Fruit fly (Drosophila melanogaster): ENCODE measurements around the gene Dref.
A peak's percentile ranks its signal among the peaks of the same experiment; 100 is the strongest.

The Dref gene

DNA sequence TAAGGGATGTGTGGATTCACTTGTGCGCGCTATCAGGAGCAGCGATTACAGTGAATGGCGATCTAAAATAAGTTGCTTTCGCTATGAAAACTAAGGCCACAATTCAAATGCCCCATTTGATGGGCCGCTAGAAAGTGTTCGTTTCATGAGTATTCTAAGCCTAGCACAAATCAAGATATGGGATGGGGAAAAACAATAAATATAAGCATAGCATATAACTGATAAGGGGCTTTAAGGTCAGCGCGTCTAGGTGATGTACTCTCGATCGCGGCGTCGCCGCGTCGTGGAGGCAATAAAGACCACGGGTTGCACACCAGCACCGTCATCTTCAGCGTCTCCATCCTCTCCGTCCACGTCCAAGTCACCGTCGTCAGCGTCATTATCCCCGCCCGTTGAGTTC lies 6.3 kb downstream of the Dref start:
- TF ChIP-seq sug (tag; optimal IDR thresholded peaks at IDR 0.05): peak; percentile 6
- TF ChIP-seq CG34376 (GFP tag; optimal IDR thresholded peaks at IDR 0.05): peak; percentile 19
- no peak for TF ChIP-seq CG8944 (GFP tag; optimal IDR thresholded peaks at IDR 0.05)
- TF ChIP-seq ham (GFP tag; IDR thresholded peaks at IDR 0.05): no peak

DNA sequence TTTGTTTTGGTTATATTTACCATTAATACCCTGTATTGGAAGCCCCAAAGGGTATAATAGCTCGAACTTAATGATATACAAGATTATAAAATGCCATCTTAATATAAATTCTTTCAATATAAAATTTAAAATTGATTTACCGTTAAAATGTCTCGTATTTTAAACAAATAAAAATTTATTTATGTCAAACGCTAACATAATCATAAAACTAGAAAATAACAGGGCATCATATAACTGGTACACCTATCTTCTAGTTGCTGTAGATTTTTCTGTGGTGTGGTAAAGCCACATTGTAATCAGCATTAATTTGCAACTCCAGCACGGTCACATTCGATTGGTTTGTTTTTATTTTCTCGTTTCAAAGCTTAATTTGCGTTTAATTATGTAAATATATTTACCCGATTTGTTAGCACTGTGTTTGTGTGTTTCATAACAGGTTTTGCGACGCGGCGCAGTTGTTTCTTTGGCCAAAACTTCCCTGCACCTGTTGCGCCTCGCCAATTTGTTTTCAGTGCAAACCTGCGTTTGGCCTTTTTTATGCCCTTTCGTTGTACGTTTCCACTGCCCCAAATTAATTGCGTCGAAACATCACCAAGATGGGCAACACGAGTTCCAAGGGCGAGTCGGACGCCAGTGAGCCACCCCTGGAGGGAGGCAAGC lies 9.9 kb downstream of the Dref start, which contains the start of the genes CG4658 and CG5846:
TSS of gene CG4658 (plus strand) at position 140 of the 660 bp plus-strand sequence.
TSS of gene CG5846 (minus strand) at position 245 of the 660 bp plus-strand sequence.
- TF ChIP-seq Taf1 (GFP tag; IDR thresholded peaks at IDR 0.05) (peak; percentile 85), bowl (GFP tag; IDR thresholded peaks at IDR 0.05) (peak; percentile 81), Vsx1 (GFP tag; optimal IDR thresholded peaks at IDR 0.05) (peak; percentile 83), CG2116 (GFP tag; optimal IDR thresholded peaks at IDR 0.05) (peak; percentile 91), Hmr (GFP tag; optimal IDR thresholded peaks at IDR 0.05) (peak; percentile 93), CG2712 (tag; optimal IDR thresholded peaks at IDR 0.05) (peak; percentile 98), CG30403 (GFP tag; optimal IDR thresholded peaks at IDR 0.05) (peak; percentile 97), Nf-YA (GFP tag; IDR thresholded peaks at IDR 0.05) (peak; percentile 88), CG12942 (GFP tag; optimal IDR thresholded peaks at IDR 0.05) (peak; percentile 94), pros (GFP tag; optimal IDR thresholded peaks at IDR 0.05) (no peak), Med (GFP tag) (peak; percentile 88), CG1832 (GFP tag; optimal IDR thresholded peaks at IDR 0.05) (no peak), CG11696 (GFP tag; IDR thresholded peaks at IDR 0.05) (peak; percentile 86), CG34422 (GFP tag; IDR thresholded peaks at IDR 0.05) (peak; percentile 96), Elba2 (GFP tag; optimal IDR thresholded peaks at IDR 0.05) (peak; percentile 61), pfk (GFP tag; optimal IDR thresholded peaks at IDR 0.05) (no peak), hth (optimal IDR thresholded peaks at IDR 0.05) (no peak), ken (GFP tag; IDR thresholded peaks at IDR 0.05) (peak; percentile 83), luna (GFP tag; optimal IDR thresholded peaks at IDR 0.05) (no peak), rib (GFP tag; IDR thresholded peaks at IDR 0.05) (peak; percentile 86), CG1647 (GFP tag; optimal IDR thresholded peaks at IDR 0.05) (peak; percentile 71), NC2β (GFP tag; optimal IDR thresholded peaks at IDR 0.05) (peak; percentile 84), fd3F (GFP tag; optimal IDR thresholded peaks at IDR 0.05) (peak; percentile 92), CG6654 (GFP tag; optimal IDR thresholded peaks at IDR 0.05) (peak; percentile 45), Dp (GFP tag; optimal IDR thresholded peaks at IDR 0.05) (peak; percentile 14), CG10147 (GFP tag; optimal IDR thresholded peaks at IDR 0.05) (peak; percentile 89), CG12155 (GFP tag; optimal IDR thresholded peaks at IDR 0.05) (peak; percentile 92), lov (optimal IDR thresholded peaks at IDR 0.05) (no peak), lov (GFP tag; IDR thresholded peaks at IDR 0.05) (peak; percentile 86), CG1024 (GFP tag; IDR thresholded peaks at IDR 0.05) (peak; percentile 88), CG11085 (GFP tag; IDR thresholded peaks at IDR 0.05) (peak; percentile 92), Fer1 (GFP tag; optimal IDR thresholded peaks at IDR 0.05) (peak; percentile 88), fd64A (GFP tag; optimal IDR thresholded peaks at IDR 0.05) (no peak), CG1603 (tag; optimal IDR thresholded peaks at IDR 0.05) (peak; percentile 71), GATAe (GFP tag; conservative IDR thresholded peaks at IDR 0.05) (peak; percentile 81), CG18476 (GFP tag; optimal IDR thresholded peaks at IDR 0.05) (peak; percentile 90), ham (GFP tag; IDR thresholded peaks at IDR 0.05) (peak; percentile 50; the same call in 1 of the 2 replicates), Mrtf (GFP tag; IDR thresholded peaks at IDR 0.05) (peak; percentile 87), CG17612 (GFP tag; IDR thresholded peaks at IDR 0.05) (peak; percentile 78), Fer2 (tag; optimal IDR thresholded peaks at IDR 0.05) (peak; percentile 79), CG12391 (tag; optimal IDR thresholded peaks at IDR 0.05) (peak; percentile 98), CG18262 (tag; optimal IDR thresholded peaks at IDR 0.05) (peak; percentile 97), Optix (GFP tag; IDR thresholded peaks at IDR 0.05) (no peak), h (optimal IDR thresholded peaks at IDR 0.05) (no peak), CG9876 (GFP tag; optimal IDR thresholded peaks at IDR 0.05) (peak; percentile 50), mam (GFP tag; optimal IDR thresholded peaks at IDR 0.05) (peak; percentile 72), CG16779 (GFP tag; IDR thresholded peaks at IDR 0.05) (no peak)

All from whole organism, embryonic.